Worm (Caenorhabditis elegans): ENCODE results near the gene glod-4.

The glod-4 gene

ce11 chrIII:4175489-4175888, 22.1 kb downstream of the glod-4 start:
- no peak for TF ChIP-seq lin-32 (GFP tag; optimal IDR thresholded peaks at IDR 0.05)
- TF ChIP-seq unc-39 (tag; optimal IDR thresholded peaks at IDR 0.05), result no peak
- no peak for TF ChIP-seq mep-1 (tag; optimal IDR thresholded peaks at IDR 0.05)
- no peak for TF ChIP-seq ztf-11 (tag; optimal IDR thresholded peaks at IDR 0.05)
- no peak for TF ChIP-seq sem-2 (GFP tag; optimal IDR thresholded peaks at IDR 0.05)
- TF ChIP-seq nhr-237 (tag; optimal IDR thresholded peaks at IDR 0.05), result no peak
- no peak for TF ChIP-seq mab-5 (tag; optimal IDR thresholded peaks at IDR 0.05)
- TF ChIP-seq unc-120 (tag; optimal IDR thresholded peaks at IDR 0.05; ENCODE audit: poor library complexity, severe bottlenecking), result no peak
- TF ChIP-seq mls-2 (tag; optimal IDR thresholded peaks at IDR 0.05), result no peak
- TF ChIP-seq ceh-39 (tag; optimal IDR thresholded peaks at IDR 0.05), result no peak
- TF ChIP-seq nhr-2 (tag; optimal IDR thresholded peaks at IDR 0.05), result no peak
- no peak for TF ChIP-seq lsy-2 (tag; optimal IDR thresholded peaks at IDR 0.05)
- TF ChIP-seq sptf-1 (tag; optimal IDR thresholded peaks at IDR 0.05), result no peak

DNA sequence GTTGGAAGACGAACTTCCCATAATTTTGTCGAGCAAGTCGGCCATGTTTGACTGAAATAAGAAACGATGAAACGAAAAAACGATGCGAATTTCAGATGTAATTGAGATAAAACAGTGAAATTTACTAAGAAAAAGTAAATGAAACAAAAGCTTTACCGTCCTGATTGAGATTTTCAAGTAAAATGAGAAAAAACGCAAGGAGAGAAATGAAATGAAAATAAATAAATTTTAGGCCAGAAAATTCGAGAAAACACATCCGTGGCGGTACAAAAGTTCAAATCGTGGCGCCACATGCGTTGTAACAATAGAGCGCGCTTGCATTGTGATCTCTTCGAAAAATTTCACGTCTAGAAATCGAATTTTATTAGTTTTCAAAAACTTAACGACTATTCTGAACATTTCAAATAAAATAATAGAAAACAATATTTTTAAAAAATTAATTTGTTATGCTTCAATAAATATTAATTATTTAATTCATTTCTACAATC, 22.8 kb downstream of the glod-4 start, which contains the start of the genes hrde-1 and C16C10.13:
Gene hrde-1 (minus strand): TSS at position 51 of the 488 bp plus-strand sequence.
Gene C16C10.13 (plus strand): TSS at position 332 of the 488 bp plus-strand sequence.
- TF ChIP-seq nhr-2 (tag; optimal IDR thresholded peaks at IDR 0.05) (no peak), ceh-43 (GFP tag; optimal IDR thresholded peaks at IDR 0.05) (no peak), zip-8 (tag; optimal IDR thresholded peaks at IDR 0.05) (no peak), bed-3 (GFP tag; optimal IDR thresholded peaks at IDR 0.05) (no peak), mab-5 (tag; optimal IDR thresholded peaks at IDR 0.05) (no peak), drap-1 (GFP tag; optimal IDR thresholded peaks at IDR 0.05) (no peak), elt-1 (tag; optimal IDR thresholded peaks at IDR 0.05; ENCODE audit: borderline replicate concordance, insufficient read depth) (no peak), nhr-237 (tag; optimal IDR thresholded peaks at IDR 0.05) (no peak), nhr-76 (tag; optimal IDR thresholded peaks at IDR 0.05) (no peak), flh-1 (GFP tag; optimal IDR thresholded peaks at IDR 0.05) (no peak), blmp-1 (tag; optimal IDR thresholded peaks at IDR 0.05) (no peak), ceh-83 (GFP tag; optimal IDR thresholded peaks at IDR 0.05) (no peak), nhr-28 (tag; optimal IDR thresholded peaks at IDR 0.05) (no peak), sem-2 (GFP tag; optimal IDR thresholded peaks at IDR 0.05) (no peak), ham-2 (GFP tag; optimal IDR thresholded peaks at IDR 0.05) (no peak), lin-13 (tag; optimal IDR thresholded peaks at IDR 0.05) (no peak), unc-39 (tag; optimal IDR thresholded peaks at IDR 0.05) (no peak), cnd-1 (tag; optimal IDR thresholded peaks at IDR 0.05) (no peak), elt-3 (tag; optimal IDR thresholded peaks at IDR 0.05) (no peak), unc-120 (tag; optimal IDR thresholded peaks at IDR 0.05; ENCODE audit: poor library complexity, severe bottlenecking) (no peak)

DNA sequence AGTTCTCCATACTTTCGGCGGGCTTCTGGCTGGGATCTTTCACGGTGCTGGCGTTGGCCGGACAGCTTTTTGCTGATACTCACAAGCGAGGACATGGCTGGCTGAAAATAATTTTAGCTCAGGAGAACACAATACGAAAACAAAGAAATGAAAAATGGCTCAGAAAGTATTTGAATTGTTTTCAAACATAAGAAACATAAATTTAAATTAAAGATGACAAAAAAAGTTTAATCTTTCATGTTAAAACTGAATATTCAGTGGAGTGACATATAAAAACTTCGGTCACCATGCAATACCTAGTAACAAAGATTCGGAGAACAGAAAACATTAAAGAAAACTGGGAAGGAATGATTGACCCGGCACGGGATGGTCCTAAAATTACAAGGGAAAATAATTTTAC, 25.2 kb downstream of the glod-4 start, which contains the start of gene C16C10.2:
Gene C16C10.2 (minus strand): TSS at position 101 of the 400 bp plus-strand sequence.
- no peak for TF ChIP-seq pha-4 (tag; optimal IDR thresholded peaks at IDR 0.05)
- no peak for TF ChIP-seq lsy-2 (tag; optimal IDR thresholded peaks at IDR 0.05)
- TF ChIP-seq bed-3 (GFP tag; optimal IDR thresholded peaks at IDR 0.05), result no peak
- TF ChIP-seq sem-2 (GFP tag; optimal IDR thresholded peaks at IDR 0.05), result no peak
- TF ChIP-seq ztf-11 (tag; optimal IDR thresholded peaks at IDR 0.05), result no peak
- TF ChIP-seq blmp-1 (tag; optimal IDR thresholded peaks at IDR 0.05), result no peak
- no peak for TF ChIP-seq nhr-2 (tag; optimal IDR thresholded peaks at IDR 0.05)
- no peak for TF ChIP-seq unc-62 (GFP tag; optimal IDR thresholded peaks at IDR 0.05)
- TF ChIP-seq lin-32 (GFP tag; optimal IDR thresholded peaks at IDR 0.05), result no peak
- no peak for TF ChIP-seq mls-2 (tag; optimal IDR thresholded peaks at IDR 0.05)
- TF ChIP-seq ces-1 (GFP tag; optimal IDR thresholded peaks at IDR 0.05), result no peak
- TF ChIP-seq unc-39 (tag; optimal IDR thresholded peaks at IDR 0.05), result no peak
- TF ChIP-seq nhr-12 (tag; optimal IDR thresholded peaks at IDR 0.05), result no peak
- TF ChIP-seq drap-1 (GFP tag; optimal IDR thresholded peaks at IDR 0.05), result no peak
- no peak for TF ChIP-seq nhr-28 (tag; optimal IDR thresholded peaks at IDR 0.05)
- no peak for TF ChIP-seq nhr-76 (tag; optimal IDR thresholded peaks at IDR 0.05)
- TF ChIP-seq ceh-39 (tag; optimal IDR thresholded peaks at IDR 0.05), result no peak
- TF ChIP-seq ham-2 (GFP tag; optimal IDR thresholded peaks at IDR 0.05), result no peak

ce11 chrIII:4181338-4181737, 27.9 kb downstream of the glod-4 start, which contains the start of gene C16C10.1:
Gene C16C10.1 (minus strand): TSS chrIII:4181438.
- TF ChIP-seq ceh-39 (tag; optimal IDR thresholded peaks at IDR 0.05) (no peak), sem-2 (GFP tag; optimal IDR thresholded peaks at IDR 0.05) (no peak), bed-3 (GFP tag; optimal IDR thresholded peaks at IDR 0.05) (no peak), unc-120 (tag; optimal IDR thresholded peaks at IDR 0.05; ENCODE audit: poor library complexity, severe bottlenecking) (no peak), flh-1 (GFP tag; optimal IDR thresholded peaks at IDR 0.05) (no peak), lin-13 (tag; optimal IDR thresholded peaks at IDR 0.05) (no peak), elt-1 (tag; optimal IDR thresholded peaks at IDR 0.05; ENCODE audit: borderline replicate concordance, insufficient read depth) (no peak), nhr-76 (tag; optimal IDR thresholded peaks at IDR 0.05) (no peak)

Data from whole organism, mixed stage, embryonic.